Worm (Caenorhabditis elegans) whole organism, midembryonic: ENCODE data around the gene srx-65.

Experiments
- T22C8.4 ChIP-seq: fragments of 200-800 bp; sonication (Bioruptor generic); IDR thresholded peaks from 2 replicates; pipeline ENCODE4 v1.3.6; 2022; ENCODE audit warnings: missing genetic modification characterization, missing compliant biosample characterization
- cog-1 ChIP-seq: sonication (generic microtip); optimal IDR thresholded peaks from 2 replicates; lab custom pipeline; 2016; ENCODE audit warnings: missing genetic modification characterization, missing compliant biosample characterization
- flt-1 ChIP-seq: fragments of 200-800 bp; sonication (Bioruptor generic); IDR thresholded peaks from 2 replicates; pipeline ENCODE4 v1.3.6; 2022; ENCODE audit warnings: missing genetic modification characterization, missing compliant biosample characterization
- med-1 ChIP-seq: sonication (generic microtip); optimal IDR thresholded peaks from 2 replicates; lab custom pipeline; 2017; ENCODE audit warnings: missing genetic modification characterization, mild to moderate bottlenecking, missing compliant biosample characterization, antibody characterized with exemption, missing genetic modification reagents; ENCODE audit not compliant: insufficient read depth
- tab-1 ChIP-seq: fragments of 200-800 bp; sonication (Bioruptor generic); IDR thresholded peaks from 2 replicates; pipeline ENCODE4 v1.3.6; 2022; ENCODE audit warnings: missing genetic modification characterization, missing compliant biosample characterization

DNA sequence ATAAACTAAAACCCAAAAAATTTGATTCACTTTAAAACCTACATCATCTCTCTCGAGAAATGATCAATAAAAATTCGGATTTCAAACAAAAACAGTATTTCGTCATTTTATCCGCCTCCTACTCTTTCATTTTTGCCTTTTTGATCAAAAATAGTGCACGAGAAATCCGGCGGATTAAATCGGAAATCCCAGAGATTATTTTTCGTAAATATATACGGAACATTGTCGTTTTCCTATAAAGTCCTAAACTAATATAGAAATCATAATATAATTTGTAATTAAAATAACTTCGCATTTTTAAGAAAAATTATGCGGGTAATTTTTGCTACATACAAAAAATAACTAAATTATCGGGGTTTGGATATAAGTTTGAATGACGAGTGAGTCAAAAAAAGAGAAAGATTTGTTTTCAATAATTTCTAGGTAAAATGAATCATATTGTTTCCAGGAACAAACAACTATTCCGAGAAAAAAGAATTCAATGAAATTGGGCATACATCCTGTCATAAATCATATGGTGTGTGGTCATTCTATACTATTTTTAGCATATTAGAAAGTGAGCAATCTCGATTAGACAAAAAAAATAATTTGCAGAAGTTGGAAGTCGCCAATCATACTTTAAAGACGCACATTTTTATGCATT is 47.5 kb upstream of the srx-65 start, which contains the start of gene nhr-158:
- TF ChIP-seq flt-1 (GFP tag; lab: Robert Waterston, UW) (no peak), T22C8.4 (no peak), med-1 (no peak), tab-1 (GFP tag; lab: Robert Waterston, UW) (no peak), cog-1 (no peak)
